Worm (Caenorhabditis elegans): ENCODE data around the gene M01D1.12.

DNA sequence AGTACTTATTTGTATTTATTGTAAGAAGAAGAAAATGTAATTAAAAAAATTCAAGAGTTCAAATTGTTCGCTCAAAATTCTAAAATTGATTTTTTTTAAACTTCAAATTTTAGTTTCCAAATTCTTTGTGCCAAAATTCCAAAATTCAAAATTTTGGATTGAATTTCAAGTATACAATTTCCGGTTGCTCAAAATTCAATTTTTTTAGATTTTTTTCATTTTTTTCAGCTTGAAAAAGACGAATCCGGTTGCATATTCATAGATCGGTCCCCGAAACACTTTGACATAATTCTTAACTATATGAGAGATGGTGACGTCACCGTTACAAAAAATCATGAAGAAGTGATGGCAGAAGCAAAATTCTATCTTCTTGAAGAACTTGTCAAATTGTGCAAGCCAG lies 45.3 kb downstream of the M01D1.12 start, which contains the start of gene K02E7.4:
- TF ChIP-seq lin-40 (tag; optimal IDR thresholded peaks at IDR 0.05), result no peak
- TF ChIP-seq hsf-1 (GFP tag; IDR thresholded peaks at IDR 0.05), result no peak
- TF ChIP-seq ceh-79 (tag; optimal IDR thresholded peaks at IDR 0.05), result no peak
